Worm (Caenorhabditis elegans) whole organism, mixed stage, embryonic: ENCODE results near the gene alh-7.
A peak's percentile ranks its signal among the peaks of the same experiment; 100 is the strongest.

Experiments
- M03D4.4 ChIP-seq: sonication (generic microtip); optimal IDR thresholded peaks from 2 replicates; lab custom pipeline; 2017; ENCODE audit warnings: mild to moderate bottlenecking, missing genetic modification characterization, missing compliant biosample characterization
- bed-3 ChIP-seq: fragments of 200-800 bp; sonication (Bioruptor generic); optimal IDR thresholded peaks from 3 replicates; lab custom pipeline; 2018; ENCODE audit warnings: mild to moderate bottlenecking, missing genetic modification characterization, moderate library complexity, missing compliant biosample characterization
- blmp-1 ChIP-seq: fragments of 150-350 bp; optimal IDR thresholded peaks from 2 replicates; lab custom pipeline; 2014; ENCODE audit warnings: missing biosample characterization, missing genetic modification characterization
- ceh-39 ChIP-seq: fragments of 150-350 bp; optimal IDR thresholded peaks from 2 replicates; lab custom pipeline; 2014; ENCODE audit warnings: missing biosample characterization, missing genetic modification characterization
- ceh-43 ChIP-seq: fragments of 200-800 bp; sonication (Bioruptor generic); optimal IDR thresholded peaks from 2 replicates; lab custom pipeline; 2018; ENCODE audit warnings: mild to moderate bottlenecking, missing genetic modification characterization, moderate library complexity, missing compliant biosample characterization
- ceh-83 ChIP-seq: fragments of 200-800 bp; sonication (Bioruptor generic); optimal IDR thresholded peaks from 2 replicates; lab custom pipeline; 2018; ENCODE audit warnings: mild to moderate bottlenecking, missing genetic modification characterization, missing compliant biosample characterization
- ces-1 ChIP-seq: fragments of 150-350 bp; optimal IDR thresholded peaks from 2 replicates; lab custom pipeline; 2014; ENCODE audit warnings: missing biosample characterization, missing genetic modification reagents, missing genetic modification characterization
- cnd-1 ChIP-seq: fragments of 200-800 bp; sonication (Bioruptor generic); optimal IDR thresholded peaks from 2 replicates; lab custom pipeline; 2018; ENCODE audit warnings: mild to moderate bottlenecking, missing genetic modification characterization, missing compliant biosample characterization
- drap-1 ChIP-seq: fragments of 200-800 bp; sonication (Bioruptor generic); optimal IDR thresholded peaks from 3 replicates; lab custom pipeline; 2018; ENCODE audit warnings: mild to moderate bottlenecking, missing genetic modification characterization, missing compliant biosample characterization
- elt-1 ChIP-seq: sonication (generic microtip); optimal IDR thresholded peaks from 2 replicates; lab custom pipeline; 2017; ENCODE audit warnings: missing genetic modification characterization, mild to moderate bottlenecking, missing compliant biosample characterization, antibody characterized with exemption, moderate library complexity, borderline replicate concordance; ENCODE audit not compliant: insufficient read depth
- elt-3 ChIP-seq: fragments of 150-350 bp; optimal IDR thresholded peaks from 2 replicates; lab custom pipeline; 2014; ENCODE audit warnings: missing biosample characterization, missing genetic modification characterization
- flh-1 ChIP-seq: fragments of 200-800 bp; sonication (Bioruptor generic); optimal IDR thresholded peaks from 2 replicates; lab custom pipeline; 2018; ENCODE audit warnings: mild to moderate bottlenecking, missing genetic modification characterization, moderate library complexity, missing compliant biosample characterization
- ham-2 ChIP-seq: fragments of 200-800 bp; sonication (Bioruptor generic); optimal IDR thresholded peaks from 2 replicates; lab custom pipeline; 2018; ENCODE audit warnings: mild to moderate bottlenecking, missing genetic modification characterization, missing compliant biosample characterization
- hlh-1 ChIP-seq: fragments of 150-350 bp; optimal IDR thresholded peaks from 2 replicates; lab custom pipeline; 2014; ENCODE audit warnings: missing biosample characterization, missing genetic modification reagents, missing genetic modification characterization
- lin-13 ChIP-seq: fragments of 150-350 bp; optimal IDR thresholded peaks from 2 replicates; lab custom pipeline; 2014; ENCODE audit warnings: missing biosample characterization, missing genetic modification characterization
- lin-32 ChIP-seq: fragments of 200-800 bp; sonication (Bioruptor generic); optimal IDR thresholded peaks from 2 replicates; lab custom pipeline; 2018; ENCODE audit warnings: mild to moderate bottlenecking, missing genetic modification characterization, missing compliant biosample characterization
- lsy-2 ChIP-seq: fragments of 150-350 bp; optimal IDR thresholded peaks from 2 replicates; lab custom pipeline; 2014; ENCODE audit warnings: missing biosample characterization, missing genetic modification characterization
- mab-5 ChIP-seq: fragments of 150-350 bp; optimal IDR thresholded peaks from 2 replicates; lab custom pipeline; 2014; ENCODE audit warnings: missing biosample characterization, missing genetic modification characterization
- mep-1 ChIP-seq: fragments of 150-350 bp; optimal IDR thresholded peaks from 2 replicates; lab custom pipeline; 2017; ENCODE audit warnings: missing biosample characterization, missing genetic modification reagents, missing genetic modification characterization, inconsistent platforms
- mls-2 ChIP-seq: sonication (generic microtip); optimal IDR thresholded peaks from 2 replicates; lab custom pipeline; 2016; ENCODE audit warnings: mild to moderate bottlenecking, missing genetic modification characterization, moderate library complexity, missing compliant biosample characterization
- nhr-12 ChIP-seq: fragments of 150-350 bp; optimal IDR thresholded peaks from 2 replicates; lab custom pipeline; 2014; ENCODE audit warnings: missing biosample characterization, missing genetic modification characterization
- nhr-2 ChIP-seq: fragments of 150-350 bp; optimal IDR thresholded peaks from 2 replicates; lab custom pipeline; 2014; ENCODE audit warnings: missing biosample characterization, missing genetic modification characterization
- nhr-237 ChIP-seq: fragments of 150-350 bp; optimal IDR thresholded peaks from 2 replicates; lab custom pipeline; 2014; ENCODE audit warnings: missing biosample characterization, missing genetic modification characterization
- nhr-28 ChIP-seq: fragments of 150-350 bp; optimal IDR thresholded peaks from 2 replicates; lab custom pipeline; 2014; ENCODE audit warnings: missing biosample characterization, missing genetic modification characterization
- pha-4 ChIP-seq: fragments of 150-350 bp; optimal IDR thresholded peaks from 2 replicates; lab custom pipeline; 2018; ENCODE audit warnings: missing biosample characterization, missing genetic modification reagents, missing genetic modification characterization
- sem-2 ChIP-seq: fragments of 200-800 bp; sonication (Bioruptor generic); optimal IDR thresholded peaks from 2 replicates; lab custom pipeline; 2018; ENCODE audit warnings: mild to moderate bottlenecking, missing genetic modification characterization, missing compliant biosample characterization
- snpc-4 ChIP-seq: fragments of 150-350 bp; optimal IDR thresholded peaks from 2 replicates; lab custom pipeline; 2014; ENCODE audit warnings: missing biosample characterization, missing genetic modification characterization
- sptf-1 ChIP-seq: sonication (generic microtip); optimal IDR thresholded peaks from 2 replicates; lab custom pipeline; 2017; ENCODE audit warnings: mild to moderate bottlenecking, missing genetic modification characterization, moderate library complexity, missing compliant biosample characterization
- tbx-8 ChIP-seq: fragments of 200-800 bp; sonication (Bioruptor generic); optimal IDR thresholded peaks from 2 replicates; lab custom pipeline; 2018; ENCODE audit warnings: mild to moderate bottlenecking, missing genetic modification characterization, moderate library complexity, missing compliant biosample characterization
- unc-120 ChIP-seq: sonication (generic microtip); optimal IDR thresholded peaks from 2 replicates; lab custom pipeline; 2017; ENCODE audit warnings: missing genetic modification characterization, missing compliant biosample characterization; ENCODE audit not compliant: poor library complexity, severe bottlenecking
- unc-39 ChIP-seq: fragments of 150-350 bp; optimal IDR thresholded peaks from 2 replicates; lab custom pipeline; 2014; ENCODE audit warnings: missing biosample characterization, missing genetic modification characterization
- unc-62 ChIP-seq: fragments of 150-350 bp; optimal IDR thresholded peaks from 2 replicates; lab custom pipeline; 2014; ENCODE audit warnings: missing biosample characterization, missing genetic modification reagents, missing genetic modification characterization
- zip-8 ChIP-seq: fragments of 150-350 bp; optimal IDR thresholded peaks from 2 replicates; lab custom pipeline; 2014; ENCODE audit warnings: missing biosample characterization, missing genetic modification characterization
- ztf-11 ChIP-seq: fragments of 150-350 bp; optimal IDR thresholded peaks from 2 replicates; lab custom pipeline; 2014; ENCODE audit warnings: missing biosample characterization, missing genetic modification characterization

The alh-7 gene

ce11 chrII:13469043-13469652, 22.4 kb downstream of the alh-7 start, which contains the start of gene E01G4.3 (continued):
- no peak for TF ChIP-seq mab-5 (tag; lab: Kevin White, UChicago)
- TF ChIP-seq lsy-2 (tag; lab: Kevin White, UChicago), result no peak
- no peak for TF ChIP-seq mep-1 (tag; lab: Kevin White, UChicago)
- peak; percentile 52 for TF ChIP-seq unc-120
- TF ChIP-seq nhr-28 (tag; lab: Kevin White, UChicago), result no peak
- no peak for TF ChIP-seq ceh-39 (tag; lab: Kevin White, UChicago)
- no peak for TF ChIP-seq zip-8 (tag; lab: Kevin White, UChicago)

ce11 chrII:13467838-13468389, 23.7 kb downstream of the alh-7 start:
- no peak for TF ChIP-seq cnd-1 (tag; lab: Kevin White, UChicago)
- no peak for TF ChIP-seq lin-32 (GFP tag; lab: Kevin White, UChicago)
- no peak for TF ChIP-seq mls-2 (tag; lab: Kevin White, UChicago)
- TF ChIP-seq elt-3 (tag; lab: Kevin White, UChicago), result no peak
- TF ChIP-seq zip-8 (tag; lab: Kevin White, UChicago), result no peak
- TF ChIP-seq ces-1 (GFP tag; lab: Kevin White, UChicago), result no peak
- TF ChIP-seq snpc-4, result no peak
- TF ChIP-seq nhr-2 (tag; lab: Kevin White, UChicago), result no peak
- no peak for TF ChIP-seq nhr-237
- no peak for TF ChIP-seq unc-39
- TF ChIP-seq tbx-8 (GFP tag; lab: Kevin White, UChicago), result no peak

- TF ChIP-seq tbx-8 (GFP tag; lab: Kevin White, UChicago) (no peak), unc-62 (no peak), elt-3 (tag; lab: Kevin White, UChicago) (no peak), hlh-1 (tag; lab: Kevin White, UChicago) (no peak)
Observed at ce11 chrII:13465381-13465838, 26.2 kb downstream of the alh-7 start.

- TF ChIP-seq elt-1 (tag; lab: Kevin White, UChicago) (peak; percentile 79), M03D4.4 (tag; lab: Kevin White, UChicago) (no peak), sem-2 (no peak), ham-2 (GFP tag; lab: Kevin White, UChicago) (peak; percentile 61), elt-3 (tag; lab: Kevin White, UChicago) (peak; percentile 80), zip-8 (tag; lab: Kevin White, UChicago) (no peak), ceh-83 (GFP tag; lab: Kevin White, UChicago) (no peak), hlh-1 (tag; lab: Kevin White, UChicago) (peak; percentile 85), nhr-237 (peak; percentile 12), unc-120 (peak; percentile 89), lin-32 (GFP tag; lab: Kevin White, UChicago) (no peak), drap-1 (peak; percentile 20), ztf-11 (tag; lab: Kevin White, UChicago) (no peak), nhr-2 (tag; lab: Kevin White, UChicago) (no peak), cnd-1 (tag; lab: Kevin White, UChicago) (peak; percentile 15), unc-62 (peak; percentile 97), pha-4 (tag; lab: Kevin White, UChicago) (no peak)
- TF ChIP-seq, all 35 proteins: peak for 9
Observed at ce11 chrII:13461604-13462375, 29.8 kb downstream of the alh-7 start.

- TF ChIP-seq ceh-83 (GFP tag; lab: Kevin White, UChicago) (no peak), unc-39 (no peak), bed-3 (GFP tag; lab: Kevin White, UChicago) (no peak), mls-2 (tag; lab: Kevin White, UChicago) (no peak), ceh-43 (GFP tag; lab: Kevin White, UChicago) (no peak), M03D4.4 (tag; lab: Kevin White, UChicago) (no peak), lin-32 (GFP tag; lab: Kevin White, UChicago) (no peak), hlh-1 (tag; lab: Kevin White, UChicago) (peak; percentile 18), blmp-1 (no peak), pha-4 (tag; lab: Kevin White, UChicago) (peak; percentile 26), unc-120 (no peak), sptf-1 (tag; lab: Kevin White, UChicago) (peak; percentile 19), unc-62 (peak; percentile 23), elt-1 (tag; lab: Kevin White, UChicago) (no peak), nhr-12 (no peak), lsy-2 (tag; lab: Kevin White, UChicago) (peak; percentile 59), snpc-4 (no peak), nhr-237 (peak; percentile 19), flh-1 (GFP tag; lab: Kevin White, UChicago) (no peak), cnd-1 (tag; lab: Kevin White, UChicago) (no peak), drap-1 (no peak), mep-1 (tag; lab: Kevin White, UChicago) (peak; percentile 50), lin-13 (no peak)
Observed at ce11 chrII:13460592-13461395, 30.8 kb downstream of the alh-7 start, which contains the start of gene pqn-27. pqn-27 (minus strand) TSS chrII:13460642.
